Worm (Caenorhabditis elegans) whole organism, L3 larva: Measurements from ENCODE around the gene Y37H2A.1.

Experiments
- aly-2 ChIP-seq: fragments of 150-350 bp; optimal IDR thresholded peaks from 2 replicates; lab custom pipeline; 2014; ENCODE audit warnings: missing biosample characterization, missing genetic modification characterization
- elt-1 ChIP-seq: fragments of 150-350 bp; optimal IDR thresholded peaks from 2 replicates; lab custom pipeline; 2014; ENCODE audit warnings: missing biosample characterization, missing genetic modification characterization
- lin-39 ChIP-seq: fragments of 150-350 bp; optimal IDR thresholded peaks from 2 replicates; lab custom pipeline; 2018; ENCODE audit warnings: missing biosample characterization, missing genetic modification reagents, missing genetic modification characterization
- mdl-1 ChIP-seq: fragments of 150-350 bp; optimal IDR thresholded peaks from 2 replicates; lab custom pipeline; 2014; ENCODE audit warnings: missing biosample characterization, missing genetic modification characterization
- mml-1 ChIP-seq: fragments of 150-350 bp; sonication (generic microtip); optimal IDR thresholded peaks from 3 replicates; lab custom pipeline; 2014; ENCODE audit warnings: missing biosample characterization, missing genetic modification characterization
- nhr-11 ChIP-seq: fragments of 150-350 bp; optimal IDR thresholded peaks from 2 replicates; lab custom pipeline; 2014; ENCODE audit warnings: missing biosample characterization, missing genetic modification characterization
- nhr-12 ChIP-seq: fragments of 150-350 bp; optimal IDR thresholded peaks from 2 replicates; lab custom pipeline; 2014; ENCODE audit warnings: missing biosample characterization, missing genetic modification characterization
- nhr-237 ChIP-seq: fragments of 150-350 bp; optimal IDR thresholded peaks from 2 replicates; lab custom pipeline; 2014; ENCODE audit warnings: missing biosample characterization, missing genetic modification characterization
- snpc-4 ChIP-seq: fragments of 150-350 bp; optimal IDR thresholded peaks from 2 replicates; lab custom pipeline; 2014; ENCODE audit warnings: missing biosample characterization, missing genetic modification characterization
- unc-62 ChIP-seq: fragments of 150-350 bp; sonication (generic microtip); optimal IDR thresholded peaks from 4 replicates; lab custom pipeline; 2014; ENCODE audit warnings: missing biosample characterization, missing genetic modification reagents, missing genetic modification characterization
- ztf-11 ChIP-seq: fragments of 150-350 bp; optimal IDR thresholded peaks from 2 replicates; lab custom pipeline; 2014; ENCODE audit warnings: missing biosample characterization, missing genetic modification characterization

ce11 chrV:18125075-18125474, 17.0 kb downstream of the Y37H2A.1 start, which contains the start of gene fbxa-210:
- no peak for TF ChIP-seq nhr-11 (tag; lab: Kevin White, UChicago)
- no peak for TF ChIP-seq unc-62
- TF ChIP-seq nhr-237 (tag; lab: Kevin White, UChicago): no peak
- TF ChIP-seq lin-39 (tag; lab: Kevin White, UChicago): no peak
- TF ChIP-seq aly-2 (tag; lab: Kevin White, UChicago): no peak
- no peak for TF ChIP-seq mml-1
- no peak for TF ChIP-seq mdl-1 (tag; lab: Kevin White, UChicago)
- TF ChIP-seq snpc-4 (tag; lab: Kevin White, UChicago): no peak
- no peak for TF ChIP-seq nhr-12
- no peak for TF ChIP-seq elt-1 (tag; lab: Kevin White, UChicago)
- TF ChIP-seq ztf-11: no peak
